Fruit fly (Drosophila melanogaster): Measurements from ENCODE around the gene Eig71Ef.
A peak's percentile ranks its signal among the peaks of the same experiment; 100 is the strongest.

Gene Eig71Ef

dm6 chr3L:15634368-15635075, 22.7 kb downstream of the Eig71Ef start:
- TF ChIP-seq CG12605 (GFP tag; IDR thresholded peaks at IDR 0.05) (no peak), Ets98B (GFP tag; IDR thresholded peaks at IDR 0.05) (no peak)

- no peak for TF ChIP-seq CG8301 (tag; optimal IDR thresholded peaks at IDR 0.05)
- TF ChIP-seq CG34367 (tag; optimal IDR thresholded peaks at IDR 0.05): no peak
Measured at dm6 chr3L:15632653-15633052, 24.5 kb downstream of the Eig71Ef start.

dm6 chr3L:15631067-15631466, 26.1 kb downstream of the Eig71Ef start:
- no peak for TF ChIP-seq Ets98B (GFP tag; IDR thresholded peaks at IDR 0.05)
- no peak for TF ChIP-seq fd96Ca (GFP tag; IDR thresholded peaks at IDR 0.05)
- no peak for TF ChIP-seq CG8301 (tag; optimal IDR thresholded peaks at IDR 0.05)
- TF ChIP-seq CG8159 (tag; optimal IDR thresholded peaks at IDR 0.05): no peak
- TF ChIP-seq D1 (tag; optimal IDR thresholded peaks at IDR 0.05): no peak
- TF ChIP-seq gl (tag; optimal IDR thresholded peaks at IDR 0.05): no peak
- TF ChIP-seq Snoo (tag; optimal IDR thresholded peaks at IDR 0.05): no peak
- TF ChIP-seq CG9948 (tag; optimal IDR thresholded peaks at IDR 0.05): no peak
- no peak for TF ChIP-seq CG4496 (GFP tag; IDR thresholded peaks at IDR 0.05)
- TF ChIP-seq CG17806 (tag; optimal IDR thresholded peaks at IDR 0.05): no peak
- TF ChIP-seq Pif1A (GFP tag; optimal IDR thresholded peaks at IDR 0.05): no peak
- TF ChIP-seq Pif1B (GFP tag; optimal IDR thresholded peaks at IDR 0.05): no peak
- TF ChIP-seq CG34367 (tag; optimal IDR thresholded peaks at IDR 0.05): no peak
- no peak for TF ChIP-seq CG15710 (tag; optimal IDR thresholded peaks at IDR 0.05)

dm6 chr3L:15627295-15627694, 29.9 kb downstream of the Eig71Ef start:
- no peak for TF ChIP-seq CG8301 (tag; optimal IDR thresholded peaks at IDR 0.05)
- TF ChIP-seq gl (tag; optimal IDR thresholded peaks at IDR 0.05): no peak
- TF ChIP-seq Snoo (tag; optimal IDR thresholded peaks at IDR 0.05): no peak
- no peak for TF ChIP-seq Ets98B (GFP tag; IDR thresholded peaks at IDR 0.05)
- TF ChIP-seq CG17806 (tag; optimal IDR thresholded peaks at IDR 0.05): no peak
- TF ChIP-seq CG15710 (tag; optimal IDR thresholded peaks at IDR 0.05): no peak
- no peak for TF ChIP-seq CG32121 (GFP tag; IDR thresholded peaks at IDR 0.05)
- TF ChIP-seq rn (GFP tag; IDR thresholded peaks at IDR 0.05): no peak
- TF ChIP-seq CG8159 (tag; optimal IDR thresholded peaks at IDR 0.05): no peak
- no peak for TF ChIP-seq EcR (GFP tag; optimal IDR thresholded peaks at IDR 0.05)
- TF ChIP-seq D1 (tag; optimal IDR thresholded peaks at IDR 0.05): no peak
- no peak for TF ChIP-seq CG9948 (tag; optimal IDR thresholded peaks at IDR 0.05)
- no peak for TF ChIP-seq fd96Ca (GFP tag; IDR thresholded peaks at IDR 0.05)
- TF ChIP-seq CG34367 (tag; optimal IDR thresholded peaks at IDR 0.05): no peak

- TF ChIP-seq CG4496 (GFP tag; IDR thresholded peaks at IDR 0.05) (peak; percentile 87), Snoo (tag; optimal IDR thresholded peaks at IDR 0.05) (peak; percentile 96), EcR (GFP tag; optimal IDR thresholded peaks at IDR 0.05) (peak; percentile 97), CG12605 (GFP tag; IDR thresholded peaks at IDR 0.05) (peak; percentile 72), CG10348 (GFP tag; IDR thresholded peaks at IDR 0.05) (no peak; the same call in none of the 2 replicates), CG9948 (tag; optimal IDR thresholded peaks at IDR 0.05) (peak; percentile 98), CG17806 (tag; optimal IDR thresholded peaks at IDR 0.05) (peak; percentile 94), Pif1B (GFP tag; optimal IDR thresholded peaks at IDR 0.05) (peak; percentile 78), CG13204 (GFP tag; optimal IDR thresholded peaks at IDR 0.05) (peak; percentile 64), Pif1A (GFP tag; optimal IDR thresholded peaks at IDR 0.05) (peak; percentile 62), CG15710 (tag; optimal IDR thresholded peaks at IDR 0.05) (peak; percentile 96), Ets98B (GFP tag; IDR thresholded peaks at IDR 0.05) (peak; percentile 74), rn (GFP tag; IDR thresholded peaks at IDR 0.05) (peak; percentile 90), CG32121 (GFP tag; IDR thresholded peaks at IDR 0.05) (peak; percentile 96), CG34367 (tag; optimal IDR thresholded peaks at IDR 0.05) (peak; percentile 90), CG8159 (tag; optimal IDR thresholded peaks at IDR 0.05) (peak; percentile 97), gl (tag; optimal IDR thresholded peaks at IDR 0.05) (peak; percentile 49), CG14655 (GFP tag; optimal IDR thresholded peaks at IDR 0.05) (peak; percentile 98), D1 (tag; optimal IDR thresholded peaks at IDR 0.05) (peak; percentile 93), fd96Ca (GFP tag; IDR thresholded peaks at IDR 0.05) (no peak; the same call in none of the 3 replicates), CG8301 (tag; optimal IDR thresholded peaks at IDR 0.05) (peak; percentile 98)
Measured at dm6 chr3L:15625676-15626414, 31.3 kb downstream of the Eig71Ef start.

dm6 chr3L:15624944-15625610, 32.1 kb downstream of the Eig71Ef start:
- TF ChIP-seq CG13204 (GFP tag; optimal IDR thresholded peaks at IDR 0.05) (no peak), CG4496 (GFP tag; IDR thresholded peaks at IDR 0.05) (peak; percentile 65; the same call in 2 of the 3 replicates)
